Fruit fly (Drosophila melanogaster) whole organism, wandering third instar larva: ENCODE results near the gene N.

Experiments
- Abd-B ChIP-seq: fragments of >200 bp; optimal IDR thresholded peaks from 2 replicates; lab custom pipeline; 2017; ENCODE audit warnings: missing biosample characterization, missing genetic modification characterization
- CG9705 ChIP-seq: fragments of 200-800 bp; sonication (Bioruptor generic); optimal IDR thresholded peaks from 2 replicates; lab custom pipeline; 2018; ENCODE audit warnings: missing biosample characterization, mild to moderate bottlenecking, missing genetic modification characterization
- CrebA ChIP-seq: fragments of 200-800 bp; sonication (Bioruptor generic); optimal IDR thresholded peaks from 2 replicates; lab custom pipeline; 2016; ENCODE audit warnings: missing biosample characterization, mild to moderate bottlenecking, missing genetic modification characterization, borderline replicate concordance
- Dfd ChIP-seq: fragments of >200 bp; optimal IDR thresholded peaks from 2 replicates; lab custom pipeline; 2017; ENCODE audit warnings: missing biosample characterization, missing genetic modification characterization
- GATAd ChIP-seq: sonication (Bioruptor generic); optimal IDR thresholded peaks from 2 replicates; lab custom pipeline; 2016; ENCODE audit warnings: missing biosample characterization, missing genetic modification characterization
- HLH106 ChIP-seq: fragments of 200-800 bp; optimal IDR thresholded peaks from 3 replicates; lab custom pipeline; 2019; ENCODE audit warnings: missing biosample characterization, mild to moderate bottlenecking, missing genetic modification characterization, moderate library complexity
- Hnf4 ChIP-seq: fragments of 200-800 bp; sonication (Bioruptor generic); optimal IDR thresholded peaks from 2 replicates; lab custom pipeline; 2016; ENCODE audit warnings: missing biosample characterization, mild to moderate bottlenecking, missing genetic modification characterization
- Hr78 ChIP-seq: fragments of >200 bp; optimal IDR thresholded peaks from 2 replicates; lab custom pipeline; 2017; ENCODE audit warnings: missing biosample characterization, missing genetic modification characterization
- Hr83 ChIP-seq: fragments of 200-300 bp; sonication (Bioruptor generic); optimal IDR thresholded peaks from 2 replicates; lab custom pipeline; 2016; ENCODE audit warnings: missing biosample characterization, mild to moderate bottlenecking, missing genetic modification characterization, moderate library complexity; ENCODE audit not compliant: poor library complexity, severe bottlenecking
- Mio ChIP-seq: sonication (Bioruptor generic); optimal IDR thresholded peaks from 2 replicates; lab custom pipeline; 2016; ENCODE audit warnings: missing biosample characterization, missing genetic modification characterization
- Myc ChIP-seq: fragments of >200 bp; optimal IDR thresholded peaks from 2 replicates; lab custom pipeline; 2017
- N ChIP-seq: fragments of >200 bp; optimal IDR thresholded peaks from 2 replicates; lab custom pipeline; 2018; ENCODE audit warnings: missing biosample characterization, missing external identifiers, missing genetic modification characterization
- OdsH ChIP-seq: fragments of 200-800 bp; sonication (Bioruptor generic); optimal IDR thresholded peaks from 2 replicates; lab custom pipeline; 2016; ENCODE audit warnings: missing biosample characterization, mild to moderate bottlenecking, missing genetic modification characterization
- Rel ChIP-seq, 2 experiments: fragments of 200-800 bp; sonication (Bioruptor generic) in 1 of 2; optimal IDR thresholded peaks; 2 replicates in 1 of 2; 3 replicates in 1 of 2; lab custom pipeline; 2016 to 2019; ENCODE audit warnings: mild to moderate bottlenecking in 2 of 2, missing biosample characterization in 2 of 2, missing genetic modification characterization in 2 of 2, moderate library complexity in 1 of 2
- Sp1 ChIP-seq: fragments of 200-800 bp; sonication (Bioruptor generic); optimal IDR thresholded peaks from 3 replicates; lab custom pipeline; 2019; ENCODE audit warnings: missing biosample characterization, mild to moderate bottlenecking, missing genetic modification characterization, moderate library complexity
- Vsx2 ChIP-seq: fragments of 200-300, 225-300 bp; sonication (Bioruptor generic); optimal IDR thresholded peaks from 2 replicates; lab custom pipeline; 2018; ENCODE audit warnings: missing biosample characterization, missing genetic modification characterization; ENCODE audit not compliant: partially characterized antibody
- br ChIP-seq: fragments of 200-800 bp; sonication (Bioruptor generic); optimal IDR thresholded peaks from 2 replicates; lab custom pipeline; 2016; ENCODE audit warnings: missing biosample characterization, missing genetic modification characterization
- dl ChIP-seq, 2 experiments: fragments of 175-275, 200-275 bp in 1 of 2; fragments of 200-275 bp in 1 of 2; sonication (Bioruptor generic); optimal IDR thresholded peaks; lab custom pipeline; 2018; ENCODE audit warnings: mild to moderate bottlenecking in 2 of 2, missing biosample characterization in 2 of 2, missing genetic modification characterization in 2 of 2, moderate library complexity in 2 of 2; ENCODE audit not compliant: partially characterized antibody in 2 of 2, insufficient read depth in 1 of 2
- dmrt93B ChIP-seq: fragments of 200-800 bp; sonication (Bioruptor generic); optimal IDR thresholded peaks from 2 replicates; lab custom pipeline; 2018; ENCODE audit warnings: missing biosample characterization, mild to moderate bottlenecking, missing genetic modification characterization
- dsf ChIP-seq: sonication (Bioruptor generic); optimal IDR thresholded peaks from 2 replicates; lab custom pipeline; 2016; ENCODE audit warnings: missing biosample characterization, missing genetic modification characterization, borderline replicate concordance
- ey ChIP-seq: fragments of 200-800 bp; sonication (Bioruptor generic); optimal IDR thresholded peaks from 2 replicates; lab custom pipeline; 2016; ENCODE audit warnings: missing biosample characterization, missing genetic modification characterization
- foxo ChIP-seq, 2 experiments: fragments of 200-800 bp; sonication (Bioruptor generic); optimal IDR thresholded peaks; 2 replicates in 1 of 2; 3 replicates in 1 of 2; lab custom pipeline; 2016 to 2017; ENCODE audit warnings: missing biosample characterization in 2 of 2, missing genetic modification characterization in 2 of 2
- fru ChIP-seq: fragments of 200-800 bp; sonication (Bioruptor generic); optimal IDR thresholded peaks from 3 replicates; lab custom pipeline; 2016; ENCODE audit warnings: missing biosample characterization, mild to moderate bottlenecking, missing genetic modification characterization
- h ChIP-seq: fragments of 200-800 bp; sonication (Bioruptor generic); optimal IDR thresholded peaks from 3 replicates; lab custom pipeline; 2016; ENCODE audit warnings: missing biosample characterization, mild to moderate bottlenecking, missing genetic modification characterization
- jim ChIP-seq: fragments of 175-275, 200-325 bp; sonication (Bioruptor generic); optimal IDR thresholded peaks from 2 replicates; lab custom pipeline; 2016; ENCODE audit warnings: missing biosample characterization, mild to moderate bottlenecking, missing genetic modification characterization
- lola ChIP-seq: fragments of >200 bp; optimal IDR thresholded peaks from 2 replicates; lab custom pipeline; 2017; ENCODE audit warnings: missing biosample characterization, missing genetic modification characterization
- psq ChIP-seq: fragments of 200-800 bp; sonication (Bioruptor generic); optimal IDR thresholded peaks from 3 replicates; lab custom pipeline; 2017; ENCODE audit warnings: missing biosample characterization, mild to moderate bottlenecking, missing genetic modification characterization, moderate library complexity
- rgr ChIP-seq: fragments of 200-800 bp; sonication (Bioruptor generic); optimal IDR thresholded peaks from 3 replicates; lab custom pipeline; 2016; ENCODE audit warnings: missing biosample characterization, mild to moderate bottlenecking, missing genetic modification characterization
- tai ChIP-seq: sonication (Bioruptor generic); optimal IDR thresholded peaks from 2 replicates; lab custom pipeline; 2016; ENCODE audit warnings: missing biosample characterization, missing genetic modification characterization
- usp ChIP-seq: fragments of >200 bp; optimal IDR thresholded peaks from 2 replicates; lab custom pipeline; 2017; ENCODE audit warnings: missing biosample characterization, missing genetic modification characterization

The N gene

dm6 chrX:3150655-3151486 is 16.2 kb downstream of the N start:
- TF ChIP-seq Myc (lab: Kevin White, UChicago) (no peak), psq (GFP tag; lab: Kevin White, UChicago) (peak; percentile 89), fru (GFP tag; lab: Kevin White, UChicago) (peak; percentile 29), Rel (GFP tag; optimal IDR thresholded peaks at IDR 0.05; lab: Kevin White, UChicago) (peak; percentile 38), Rel (tag; optimal IDR thresholded peaks at IDR 0.05; lab: Kevin White, UChicago) (no peak), Abd-B (no peak), CrebA (GFP tag; lab: Kevin White, UChicago) (peak; percentile 65), jim (GFP tag; lab: Kevin White, UChicago) (no peak)

DNA sequence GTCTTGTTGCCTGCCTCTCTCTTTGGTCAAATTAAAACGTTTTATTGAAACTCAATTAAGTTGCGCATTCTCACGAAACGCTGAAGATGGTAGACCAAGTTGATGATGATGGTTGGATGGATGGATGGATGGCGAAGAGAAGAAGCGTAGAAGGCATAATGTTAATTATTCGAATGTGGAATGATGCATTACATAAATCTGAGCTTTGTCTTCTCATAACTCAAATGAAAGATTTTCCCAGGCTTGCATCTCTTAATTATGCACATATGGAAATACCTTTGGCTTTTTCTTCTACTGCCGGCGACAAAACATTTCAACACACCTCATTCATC is 16.8 kb downstream of the N start:
- TF ChIP-seq Hr83, result no peak

DNA sequence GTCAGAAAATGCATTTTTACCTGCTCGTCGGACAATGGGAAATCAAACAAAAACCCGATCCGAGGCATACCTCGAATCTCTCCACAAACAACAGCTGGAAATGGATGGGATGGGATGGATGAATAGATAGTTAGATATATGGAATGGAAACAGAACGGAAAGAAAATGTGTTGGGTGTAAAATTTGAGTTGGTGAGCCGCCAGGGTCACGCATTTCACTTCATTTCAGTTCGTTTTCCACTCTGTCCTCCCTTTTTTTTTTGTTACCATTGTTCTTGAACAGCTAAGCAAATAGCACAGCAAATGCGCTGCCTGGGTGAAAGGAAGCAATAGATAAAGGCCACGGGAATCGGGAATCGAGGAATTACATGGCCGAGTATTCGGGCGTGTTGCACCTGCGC is 17.6 kb downstream of the N start:
- TF ChIP-seq tai (GFP tag; lab: Kevin White, UChicago), result no peak
- no peak for TF ChIP-seq N (GFP tag; lab: Kevin White, UChicago)
- TF ChIP-seq rgr (GFP tag; lab: Kevin White, UChicago), result no peak

dm6 chrX:3157048-3157703 is 22.5 kb downstream of the N start:
- no peak for TF ChIP-seq OdsH (GFP tag; lab: Kevin White, UChicago)

DNA sequence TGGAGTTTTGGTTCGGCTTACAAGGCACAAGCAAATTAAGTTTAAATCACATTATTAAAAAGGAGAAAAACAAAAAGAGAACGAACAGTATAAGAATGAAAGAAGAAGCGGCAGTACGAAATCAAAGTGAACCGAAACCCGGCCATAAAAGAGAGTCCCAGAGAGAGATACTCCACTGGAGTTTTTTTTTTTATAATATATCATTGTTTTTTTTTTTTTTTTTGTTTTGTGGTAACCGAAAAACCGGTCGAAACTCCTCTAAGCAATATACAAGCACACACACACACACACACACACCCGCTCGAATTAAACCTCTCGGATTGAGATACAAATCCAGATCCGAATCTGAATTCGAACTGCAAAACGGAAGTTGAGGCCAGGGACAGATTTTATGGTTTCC is 23.9 kb downstream of the N start:
- no peak for TF ChIP-seq Hnf4 (GFP tag; lab: Kevin White, UChicago)
- peak; percentile 53 for TF ChIP-seq psq (GFP tag; lab: Kevin White, UChicago)
- TF ChIP-seq Vsx2 (GFP tag; lab: Kevin White, UChicago), result no peak
- no peak for TF ChIP-seq lola
- no peak for TF ChIP-seq Hr78 (GFP tag; lab: Kevin White, UChicago)
- no peak for TF ChIP-seq br (GFP tag; lab: Kevin White, UChicago)

- TF ChIP-seq dsf (GFP tag; lab: Kevin White, UChicago), result no peak
- TF ChIP-seq usp, result no peak
- TF ChIP-seq dl (GFP tag; optimal IDR thresholded peaks at IDR 0.05; lab: Kevin White, UChicago; ENCODE audit: insufficient read depth in 1 of 2, partially characterized antibody in 2 of 2), result peak in 1 of 2 experiments; percentile 37
- no peak for TF ChIP-seq Dfd (GFP tag; lab: Kevin White, UChicago)
- no peak for TF ChIP-seq lola
- TF ChIP-seq Hr83, result peak; percentile 45
- TF ChIP-seq CrebA (GFP tag; lab: Kevin White, UChicago), result peak; percentile 28
- TF ChIP-seq dmrt93B, result no peak
Measured at dm6 chrX:3161542-3162377, 27.1 kb downstream of the N start.

DNA sequence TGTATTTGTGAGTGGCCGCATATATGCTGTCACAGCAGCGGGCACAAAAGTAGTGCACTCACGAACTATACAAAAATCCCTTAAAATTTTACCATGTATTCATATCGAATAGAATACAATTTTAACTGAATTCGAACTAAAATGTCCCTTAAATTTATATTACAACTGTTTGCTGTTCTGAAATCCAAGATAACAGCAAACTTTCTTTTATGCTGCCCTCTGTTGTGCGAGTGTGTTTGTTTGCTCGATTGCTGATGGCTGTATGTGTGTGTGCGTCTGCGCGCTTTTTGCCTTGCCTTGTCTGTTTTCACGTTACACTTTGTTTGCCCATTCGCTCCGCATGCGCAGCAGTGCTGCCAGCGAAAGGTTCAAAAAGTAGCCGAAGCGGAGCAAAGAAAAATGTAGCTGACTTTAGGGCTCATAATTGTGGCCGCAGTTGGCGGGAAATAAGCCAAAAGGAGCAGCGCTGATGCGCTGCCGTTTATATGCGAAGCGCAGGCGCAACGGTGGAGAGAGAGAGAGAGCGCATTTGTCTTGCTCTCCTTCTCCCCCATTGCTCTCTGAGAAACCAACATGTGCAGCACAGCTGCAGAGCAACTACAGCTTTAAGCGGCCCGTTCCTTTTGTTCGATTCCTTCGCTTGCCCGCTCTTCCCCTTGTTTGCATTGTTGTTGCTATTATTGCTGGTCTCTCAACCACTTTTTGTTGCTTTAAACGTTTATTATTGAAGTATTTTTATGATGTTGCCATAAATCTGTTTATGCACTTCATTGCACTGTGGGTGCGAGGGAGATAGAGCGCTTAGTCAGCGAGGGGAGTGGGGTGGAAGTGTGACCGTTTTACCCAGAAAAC is 28.0 kb downstream of the N start:
- TF ChIP-seq Sp1, result peak; percentile 91
- TF ChIP-seq foxo (GFP tag; optimal IDR thresholded peaks at IDR 0.05; lab: Kevin White, UChicago), result peak in 1 of 2 experiments; percentile 95
- peak; percentile 10 for TF ChIP-seq Vsx2 (GFP tag; lab: Kevin White, UChicago)
- TF ChIP-seq jim (GFP tag; lab: Kevin White, UChicago), result no peak
- peak; percentile 92 for TF ChIP-seq HLH106
- no peak for TF ChIP-seq lola
- TF ChIP-seq Mio (GFP tag; lab: Kevin White, UChicago), result no peak
- TF ChIP-seq rgr (GFP tag; lab: Kevin White, UChicago), result peak; percentile 94
- TF ChIP-seq tai (GFP tag; lab: Kevin White, UChicago), result no peak
- peak; percentile 66 for TF ChIP-seq N (GFP tag; lab: Kevin White, UChicago)
- TF ChIP-seq GATAd (GFP tag; lab: Kevin White, UChicago), result no peak
- peak; percentile 94 for TF ChIP-seq h
- TF ChIP-seq dl (GFP tag; optimal IDR thresholded peaks at IDR 0.05; lab: Kevin White, UChicago; ENCODE audit: insufficient read depth in 1 of 2, partially characterized antibody in 2 of 2), result peak; percentile 12 to 40
- peak; percentile 92 for TF ChIP-seq Hnf4 (GFP tag; lab: Kevin White, UChicago)
- no peak for TF ChIP-seq Hr78 (GFP tag; lab: Kevin White, UChicago)
- peak; percentile 1 for TF ChIP-seq Rel (GFP tag; optimal IDR thresholded peaks at IDR 0.05; lab: Kevin White, UChicago)
- peak; percentile 63 for TF ChIP-seq Rel (tag; optimal IDR thresholded peaks at IDR 0.05; lab: Kevin White, UChicago)
- peak; percentile 84 for TF ChIP-seq CG9705
- peak; percentile 96 for TF ChIP-seq ey (GFP tag; lab: Kevin White, UChicago)
- peak; percentile 96 for TF ChIP-seq fru (GFP tag; lab: Kevin White, UChicago)
